Worm (Caenorhabditis elegans): Measurements from ENCODE around the gene ZK455.5.

- TF ChIP-seq him-1 (tag; optimal IDR thresholded peaks at IDR 0.05) (no peak), dao-5 (tag; optimal IDR thresholded peaks at IDR 0.05) (no peak), W03F9.2 (tag; optimal IDR thresholded peaks at IDR 0.05) (no peak)
Observed at ce11 chrX:11368417-11368816, 41.7 kb upstream of the ZK455.5 start, which contains the start of gene ttyh-1.
